Fruit fly (Drosophila melanogaster) Kc167 (cell line): ENCODE data around the gene eIF4E6.

Experiments used
- Myc ChIP-seq: fragments of >200 bp; optimal IDR thresholded peaks from 2 replicates; lab custom pipeline; 2017; ENCODE audit warnings: missing external identifiers
- Sin3A ChIP-seq: fragments of >200 bp; optimal IDR thresholded peaks from 2 replicates; lab custom pipeline; 2018; ENCODE audit warnings: missing external identifiers
- h ChIP-seq: fragments of >200 bp; optimal IDR thresholded peaks from 3 replicates; lab custom pipeline; 2018; ENCODE audit warnings: missing external identifiers
- insv ChIP-seq: fragments of >200 bp; optimal IDR thresholded peaks from 3 replicates; lab custom pipeline; 2018; ENCODE audit warnings: missing external identifiers
- psq ChIP-seq: fragments of >200 bp; optimal IDR thresholded peaks from 2 replicates; lab custom pipeline; 2017; ENCODE audit warnings: missing external identifiers
- ttk ChIP-seq: sonication (Bioruptor generic); optimal IDR thresholded peaks from 2 replicates; lab custom pipeline; 2017; ENCODE audit warnings: missing external identifiers

The eIF4E6 gene

dm6 chr3R:29064682-29065100 is 37.7 kb upstream of the eIF4E6 start:
- no peak for TF ChIP-seq h (lab: Kevin White, UChicago)
- no peak for TF ChIP-seq Sin3A
- TF ChIP-seq ttk (lab: Kevin White, UChicago), result no peak
- no peak for TF ChIP-seq Myc (lab: Kevin White, UChicago)
- no peak for TF ChIP-seq insv (lab: Kevin White, UChicago)
- TF ChIP-seq psq (lab: Kevin White, UChicago), result no peak

- TF ChIP-seq insv (lab: Kevin White, UChicago) (no peak), h (lab: Kevin White, UChicago) (no peak), ttk (lab: Kevin White, UChicago) (no peak), Myc (lab: Kevin White, UChicago) (no peak), Sin3A (no peak), psq (lab: Kevin White, UChicago) (no peak)
Observed at dm6 chr3R:29063921-29064460, 37.0 kb upstream of the eIF4E6 start.

dm6 chr3R:29063207-29063920 is 36.4 kb upstream of the eIF4E6 start:
- TF ChIP-seq insv (lab: Kevin White, UChicago) (no peak), psq (lab: Kevin White, UChicago) (no peak), Myc (lab: Kevin White, UChicago) (no peak), h (lab: Kevin White, UChicago) (no peak), ttk (lab: Kevin White, UChicago) (no peak), Sin3A (no peak)

- TF ChIP-seq psq (lab: Kevin White, UChicago) (no peak), ttk (lab: Kevin White, UChicago) (no peak), h (lab: Kevin White, UChicago) (no peak), Sin3A (no peak), insv (lab: Kevin White, UChicago) (no peak), Myc (lab: Kevin White, UChicago) (no peak)
Observed at dm6 chr3R:29062717-29063206, 35.8 kb upstream of the eIF4E6 start, which contains the start of the genes Cul5 and Bicra. Cul5 (minus strand) TSS chr3R:29062975. Bicra (plus strand) TSS chr3R:29063040.

dm6 chr3R:29059385-29059784 is 32.4 kb upstream of the eIF4E6 start:
- TF ChIP-seq Myc (lab: Kevin White, UChicago) (no peak), insv (lab: Kevin White, UChicago) (no peak), ttk (lab: Kevin White, UChicago) (no peak), h (lab: Kevin White, UChicago) (no peak)

dm6 chr3R:29055710-29056109 is 28.7 kb upstream of the eIF4E6 start, which contains the start of gene Sirt7:
Sirt7 (plus strand) TSS chr3R:29055927.
- TF ChIP-seq Myc (lab: Kevin White, UChicago), result no peak
- TF ChIP-seq insv (lab: Kevin White, UChicago), result no peak
- TF ChIP-seq psq (lab: Kevin White, UChicago), result no peak
- no peak for TF ChIP-seq Sin3A
- TF ChIP-seq h (lab: Kevin White, UChicago), result no peak
- TF ChIP-seq ttk (lab: Kevin White, UChicago), result no peak

dm6 chr3R:29054047-29054446 is 27.1 kb upstream of the eIF4E6 start, which contains the start of gene CG11843:
CG11843 (plus strand) TSS chr3R:29054347.
- no peak for TF ChIP-seq Sin3A
- no peak for TF ChIP-seq ttk (lab: Kevin White, UChicago)
- TF ChIP-seq h (lab: Kevin White, UChicago), result no peak
- no peak for TF ChIP-seq psq (lab: Kevin White, UChicago)

- no peak for TF ChIP-seq h (lab: Kevin White, UChicago)
- no peak for TF ChIP-seq Myc (lab: Kevin White, UChicago)
- no peak for TF ChIP-seq ttk (lab: Kevin White, UChicago)
- TF ChIP-seq psq (lab: Kevin White, UChicago), result no peak
- TF ChIP-seq Sin3A, result no peak
- TF ChIP-seq insv (lab: Kevin White, UChicago), result no peak
Observed at dm6 chr3R:29052380-29052779, 25.4 kb upstream of the eIF4E6 start, which contains the start of gene CG11842. CG11842 (plus strand) TSS chr3R:29052680.

dm6 chr3R:29050756-29051155 is 23.8 kb upstream of the eIF4E6 start, which contains the start of gene CG11841:
CG11841 (plus strand) TSS chr3R:29051056.
- TF ChIP-seq h (lab: Kevin White, UChicago) (no peak), psq (lab: Kevin White, UChicago) (no peak), Sin3A (no peak), Myc (lab: Kevin White, UChicago) (no peak), ttk (lab: Kevin White, UChicago) (no peak), insv (lab: Kevin White, UChicago) (no peak)

- TF ChIP-seq insv (lab: Kevin White, UChicago) (no peak), Sin3A (no peak), ttk (lab: Kevin White, UChicago) (no peak), psq (lab: Kevin White, UChicago) (no peak), h (lab: Kevin White, UChicago) (no peak), Myc (lab: Kevin White, UChicago) (no peak)
Observed at dm6 chr3R:29049055-29049722, 22.2 kb upstream of the eIF4E6 start, which contains the start of gene CG11837. CG11837 (plus strand) TSS chr3R:29049493.
